Worm (Caenorhabditis elegans) whole organism, L3 larva: ENCODE results near the gene F25G6.1.

Experiments
- R02D3.7 ChIP-seq: fragments of 150-350 bp; optimal IDR thresholded peaks from 2 replicates; lab custom pipeline; 2014; ENCODE audit warnings: missing biosample characterization, missing genetic modification characterization
- ZK546.5 ChIP-seq: sonication (generic microtip); optimal IDR thresholded peaks from 2 replicates; lab custom pipeline; 2017; ENCODE audit warnings: missing biosample characterization, missing genetic modification characterization
- daf-12 ChIP-seq: fragments of 150-350 bp; optimal IDR thresholded peaks from 2 replicates; lab custom pipeline; 2014; ENCODE audit warnings: missing biosample characterization, missing genetic modification reagents, missing genetic modification characterization
- egl-27 ChIP-seq: sonication (generic microtip); optimal IDR thresholded peaks from 4 replicates; lab custom pipeline; 2017; ENCODE audit warnings: missing biosample characterization, missing genetic modification reagents, missing genetic modification characterization
- fkh-2 ChIP-seq: fragments of 150-350 bp; optimal IDR thresholded peaks from 2 replicates; lab custom pipeline; 2014; ENCODE audit warnings: missing biosample characterization, missing genetic modification reagents, missing genetic modification characterization
- lin-39 ChIP-seq: fragments of 150-350 bp; optimal IDR thresholded peaks from 2 replicates; lab custom pipeline; 2018; ENCODE audit warnings: missing biosample characterization, missing genetic modification reagents, missing genetic modification characterization
- nfya-1 ChIP-seq: sonication (generic microtip); optimal IDR thresholded peaks from 2 replicates; lab custom pipeline; 2017; ENCODE audit warnings: missing genetic modification characterization, mild to moderate bottlenecking, missing compliant biosample characterization, antibody characterized with exemption, moderate library complexity; ENCODE audit not compliant: insufficient read depth
- nhr-77 ChIP-seq: fragments of 150-350 bp; optimal IDR thresholded peaks from 2 replicates; lab custom pipeline; 2014; ENCODE audit warnings: missing biosample characterization, missing genetic modification characterization
- pha-4 ChIP-seq: fragments of 150-350 bp; optimal IDR thresholded peaks from 2 replicates; lab custom pipeline; 2014; ENCODE audit warnings: missing biosample characterization, missing genetic modification reagents, missing genetic modification characterization
- pqm-1 ChIP-seq: fragments of 150-350 bp; optimal IDR thresholded peaks from 2 replicates; lab custom pipeline; 2017; ENCODE audit warnings: missing biosample characterization, missing genetic modification characterization, inconsistent platforms
- unc-62 ChIP-seq: fragments of 150-350 bp; sonication (generic microtip); optimal IDR thresholded peaks from 4 replicates; lab custom pipeline; 2014; ENCODE audit warnings: missing biosample characterization, missing genetic modification reagents, missing genetic modification characterization
- zag-1 ChIP-seq: fragments of 150-350 bp; optimal IDR thresholded peaks from 2 replicates; lab custom pipeline; 2014; ENCODE audit warnings: missing biosample characterization, missing genetic modification characterization
- ztf-11 ChIP-seq: fragments of 150-350 bp; optimal IDR thresholded peaks from 2 replicates; lab custom pipeline; 2014; ENCODE audit warnings: missing biosample characterization, missing genetic modification characterization

DNA sequence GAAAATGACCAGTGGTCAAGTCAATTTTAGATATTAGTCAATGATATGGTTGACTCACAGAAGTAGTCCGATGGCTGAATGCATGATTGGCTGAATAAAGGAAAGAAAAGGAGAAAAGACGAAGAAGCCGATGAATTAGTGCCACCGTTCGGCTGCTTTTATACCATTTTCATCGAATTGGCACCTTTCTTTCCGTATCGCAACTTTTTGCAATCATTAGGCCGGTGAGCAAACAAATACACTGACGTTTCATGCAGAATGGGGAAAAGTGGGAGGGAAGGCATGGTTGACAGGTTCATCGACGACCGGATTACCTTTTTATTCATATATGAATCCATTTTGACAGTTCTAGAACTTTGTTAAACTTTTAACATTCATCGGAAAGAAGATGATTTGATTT, 46.4 kb downstream of the F25G6.1 start, which contains the start of gene idpc-2:
- no peak for TF ChIP-seq daf-12 (tag; lab: Kevin White, UChicago)
- TF ChIP-seq ztf-11 = no peak
- TF ChIP-seq fkh-2 (tag; lab: Kevin White, UChicago) = no peak
- TF ChIP-seq pha-4 = no peak
- TF ChIP-seq nhr-77 (tag; lab: Kevin White, UChicago) = no peak
- no peak for TF ChIP-seq egl-27 (tag; lab: Kevin White, UChicago)
- no peak for TF ChIP-seq R02D3.7
- TF ChIP-seq pqm-1 = no peak
- TF ChIP-seq zag-1 (tag; lab: Kevin White, UChicago) = no peak
- TF ChIP-seq nfya-1 (tag; lab: Kevin White, UChicago) = no peak
- TF ChIP-seq unc-62 (GFP tag; lab: Kevin White, UChicago) = no peak
- no peak for TF ChIP-seq ZK546.5 (tag; lab: Kevin White, UChicago)
- no peak for TF ChIP-seq lin-39 (tag; lab: Kevin White, UChicago)
